Fruit fly (Drosophila melanogaster): ENCODE results near the gene CG5418.
A peak's percentile ranks its signal among the peaks of the same experiment; 100 is the strongest.

CG5418 gene

dm6 chr2L:12433712-12434534 lies 19.1 kb downstream of the CG5418 start, which contains the start of gene eRF3 (continued):
- TF ChIP-seq Trl (optimal IDR thresholded peaks at IDR 0.05): no peak
- TF ChIP-seq Trl (GFP tag; optimal IDR thresholded peaks at IDR 0.05): no peak
- 0 out of 2 replicates have a peak, but pooled peaks have one; percentile 61 for TF ChIP-seq chm (GFP tag; IDR thresholded peaks at IDR 0.05)
- no peak for TF ChIP-seq CG12744 (GFP tag; optimal IDR thresholded peaks at IDR 0.05)
- TF ChIP-seq CG5245 (GFP tag; optimal IDR thresholded peaks at IDR 0.05): peak; percentile 9
- no peak for TF ChIP-seq NC2α (GFP tag; optimal IDR thresholded peaks at IDR 0.05)
- TF ChIP-seq E2f1 (GFP tag; IDR thresholded peaks at IDR 0.05): peak; percentile 80
- peak; percentile 63 for TF ChIP-seq CG18619 (GFP tag; optimal IDR thresholded peaks at IDR 0.05)
- peak; percentile 82 for TF ChIP-seq CG32532 (GFP tag; IDR thresholded peaks at IDR 0.05)
- no peak for TF ChIP-seq CG4617 (GFP tag; optimal IDR thresholded peaks at IDR 0.05; ENCODE audit: borderline replicate concordance)
- TF ChIP-seq Dfd (GFP tag; optimal IDR thresholded peaks at IDR 0.05): no peak
- TF ChIP-seq ftz-f1 (GFP tag; optimal IDR thresholded peaks at IDR 0.05): no peak
- peak; percentile 31 for TF ChIP-seq CG2202 (tag; optimal IDR thresholded peaks at IDR 0.05)
- TF ChIP-seq so (GFP tag; IDR thresholded peaks at IDR 0.05): 0 out of 3 replicates have a peak, but pooled peaks have one; percentile 36
- TF ChIP-seq CG3065 (GFP tag; optimal IDR thresholded peaks at IDR 0.05): peak; percentile 19
- peak; percentile 77 for TF ChIP-seq CG33557 (GFP tag; optimal IDR thresholded peaks at IDR 0.05)
- peak; percentile 99 for TF ChIP-seq phol (tag; optimal IDR thresholded peaks at IDR 0.05)
- TF ChIP-seq ems (GFP tag; optimal IDR thresholded peaks at IDR 0.05): no peak
- TF ChIP-seq oc (tag; optimal IDR thresholded peaks at IDR 0.05): peak; percentile 48
- no peak for TF ChIP-seq Poxn (GFP tag; IDR thresholded peaks at IDR 0.05)
- 0 out of 3 replicates have a peak, but pooled peaks have one; percentile 44 for TF ChIP-seq CG3726 (GFP tag; IDR thresholded peaks at IDR 0.05)
- TF ChIP-seq CG42726 (GFP tag; IDR thresholded peaks at IDR 0.05; ENCODE audit: partially characterized antibody): no peak
- TF ChIP-seq Aef1 (GFP tag; IDR thresholded peaks at IDR 0.05): peak; percentile 67
- peak; percentile 30 for TF ChIP-seq zfh2 (GFP tag; optimal IDR thresholded peaks at IDR 0.05)
- TF ChIP-seq CG8290 (GFP tag; optimal IDR thresholded peaks at IDR 0.05): peak; percentile 8
- peak in 1 of 2 experiments; percentile 64 for TF ChIP-seq CG8290 (tag; optimal IDR thresholded peaks at IDR 0.05)
- no peak for TF ChIP-seq ash1 (GFP tag; optimal IDR thresholded peaks at IDR 0.05)
- TF ChIP-seq HLH54F (GFP tag; optimal IDR thresholded peaks at IDR 0.05): no peak
- TF ChIP-seq grn (GFP tag; optimal IDR thresholded peaks at IDR 0.05): no peak
- TF ChIP-seq CG16813 (GFP tag; IDR thresholded peaks at IDR 0.05; ENCODE audit: partially characterized antibody): peak; percentile 50; the same call in 2 of the 3 replicates
- TF ChIP-seq fd102C (GFP tag; optimal IDR thresholded peaks at IDR 0.05): no peak
- TF ChIP-seq CG2199 (GFP tag; IDR thresholded peaks at IDR 0.05): no peak
- peak; percentile 79 for TF ChIP-seq esg (GFP tag; conservative IDR thresholded peaks at IDR 0.05)
- no peak for TF ChIP-seq Antp (GFP tag; optimal IDR thresholded peaks at IDR 0.05)
- no peak for TF ChIP-seq gro (GFP tag; optimal IDR thresholded peaks at IDR 0.05)
- no peak for TF ChIP-seq CG12769 (tag; optimal IDR thresholded peaks at IDR 0.05)
- TF ChIP-seq lmd (GFP tag; IDR thresholded peaks at IDR 0.05): peak; percentile 78
- TF ChIP-seq Neu2 (GFP tag; optimal IDR thresholded peaks at IDR 0.05; ENCODE audit: borderline replicate concordance): no peak
- peak; percentile 78 for TF ChIP-seq CG7357 (GFP tag; IDR thresholded peaks at IDR 0.05)
- no peak for TF ChIP-seq Hmx (GFP tag; optimal IDR thresholded peaks at IDR 0.05)
- no peak; the same call in 1 of the 2 replicates for TF ChIP-seq dimm (GFP tag; IDR thresholded peaks at IDR 0.05)
- peak; percentile 25; the same call in 1 of the 2 replicates for TF ChIP-seq CG10959 (GFP tag; IDR thresholded peaks at IDR 0.05)
- peak; percentile 14 for TF ChIP-seq bab2 (GFP tag; optimal IDR thresholded peaks at IDR 0.05)
- TF ChIP-seq Lpt (GFP tag; optimal IDR thresholded peaks at IDR 0.05): no peak
- no peak for TF ChIP-seq shn (GFP tag; optimal IDR thresholded peaks at IDR 0.05)
- TF ChIP-seq Abd-B (GFP tag; optimal IDR thresholded peaks at IDR 0.05): peak; percentile 81
- TF ChIP-seq Pdp1 (GFP tag; optimal IDR thresholded peaks at IDR 0.05): peak in 1 of 2 experiments; percentile 96
- peak; percentile 76 for TF ChIP-seq Sry-δ (GFP tag; optimal IDR thresholded peaks at IDR 0.05)
- TF ChIP-seq zf30C (GFP tag; optimal IDR thresholded peaks at IDR 0.05): no peak
- TF ChIP-seq bbx (GFP tag; IDR thresholded peaks at IDR 0.05; ENCODE audit: partially characterized antibody): no peak; the same call in 1 of the 2 replicates
